Worm (Caenorhabditis elegans) whole organism, L4 larva: ENCODE data around the gene srg-68.
"Not testable (repeated sequence)": the region's sequence is repeated elsewhere in the genome, so short reads cannot be mapped to it uniquely, and the experiment has no call there.

Experiments used
- F10B5.3 ChIP-seq: sonication (generic microtip); optimal IDR thresholded peaks from 2 replicates; lab custom pipeline; 2016; ENCODE audit warnings: mild to moderate bottlenecking, missing genetic modification characterization, missing compliant biosample characterization
- Y105C5A.15 ChIP-seq: fragments of 200-800 bp; sonication (Bioruptor generic); IDR thresholded peaks from 2 replicates; pipeline ENCODE4 v1.3.6; 2022; ENCODE audit warnings: missing genetic modification characterization, missing compliant biosample characterization
- Y75B8A.6 ChIP-seq: fragments of 200-800 bp; sonication (Bioruptor generic); IDR thresholded peaks from 2 replicates; pipeline ENCODE4 v1.3.6; 2022; ENCODE audit warnings: missing genetic modification reagents, missing genetic modification characterization, missing compliant biosample characterization
- ZK546.5 ChIP-seq, 2 experiments: sonication (generic microtip); optimal IDR thresholded peaks; 2 replicates each; lab custom pipeline; 2017; ENCODE audit warnings: missing biosample characterization in 2 of 2, missing genetic modification characterization in 2 of 2
- aha-1 ChIP-seq: fragments of 150-350 bp; peaks from one replicate; lab custom pipeline; 2014; ENCODE audit warnings: missing biosample characterization, missing genetic modification characterization
- ceh-28 ChIP-seq: fragments of 150-350 bp; optimal IDR thresholded peaks from 2 replicates; lab custom pipeline; 2014; ENCODE audit warnings: missing biosample characterization, missing genetic modification reagents, missing genetic modification characterization
- ctbp-1 ChIP-seq: fragments of 200-800 bp; sonication (Bioruptor generic); IDR thresholded peaks from 2 replicates; pipeline ENCODE4 v1.3.6; 2022; ENCODE audit warnings: missing genetic modification reagents, missing genetic modification characterization, missing compliant biosample characterization
- daf-19 ChIP-seq: fragments of 200-800 bp; sonication (Bioruptor generic); conservative IDR thresholded peaks from 2 replicates; pipeline ENCODE4 v1.3.6; 2022; ENCODE audit warnings: missing genetic modification characterization, missing compliant biosample characterization
- dmd-6 ChIP-seq: fragments of 200-800 bp; sonication (Bioruptor generic); IDR thresholded peaks from 2 replicates; pipeline ENCODE4 v1.3.6; 2022; ENCODE audit warnings: missing genetic modification reagents, missing genetic modification characterization, missing compliant biosample characterization
- egl-27 ChIP-seq: sonication (generic microtip); optimal IDR thresholded peaks from 3 replicates; lab custom pipeline; 2017; ENCODE audit warnings: missing biosample characterization, missing genetic modification reagents, missing genetic modification characterization
- fkh-10 ChIP-seq: fragments of 150-350 bp; optimal IDR thresholded peaks from 2 replicates; lab custom pipeline; 2014; ENCODE audit warnings: missing biosample characterization, missing genetic modification reagents, missing genetic modification characterization
- hlh-11 ChIP-seq: fragments of 200-800 bp; sonication (Bioruptor generic); optimal IDR thresholded peaks from 2 replicates; lab custom pipeline; 2018; ENCODE audit warnings: mild to moderate bottlenecking, missing genetic modification characterization, missing compliant biosample characterization
- hlh-30 ChIP-seq: sonication (generic microtip); optimal IDR thresholded peaks from 2 replicates; lab custom pipeline; 2017; ENCODE audit warnings: antibody characterized with exemption, mild to moderate bottlenecking, missing genetic modification characterization, missing compliant biosample characterization; ENCODE audit not compliant: insufficient read depth
- jun-1 ChIP-seq: fragments of 150-350 bp; optimal IDR thresholded peaks from 2 replicates; lab custom pipeline; 2014; ENCODE audit warnings: missing biosample characterization, missing genetic modification reagents, missing genetic modification characterization
- lim-7 ChIP-seq: fragments of 200-800 bp; sonication (Bioruptor generic); IDR thresholded peaks from 2 replicates; pipeline ENCODE4 v1.3.6; 2022; ENCODE audit warnings: missing genetic modification characterization, missing compliant biosample characterization
- lin-1 ChIP-seq: fragments of 200-800 bp; sonication (Bioruptor generic); IDR thresholded peaks from 2 replicates; pipeline ENCODE4 v1.3.6; 2022; ENCODE audit warnings: missing genetic modification reagents, missing genetic modification characterization, missing compliant biosample characterization
- lin-13 ChIP-seq: fragments of 150-350 bp; optimal IDR thresholded peaks from 2 replicates; lab custom pipeline; 2014; ENCODE audit warnings: missing biosample characterization, missing genetic modification reagents, missing genetic modification characterization
- lin-29 ChIP-seq: fragments of 200-800 bp; sonication (Bioruptor generic); IDR thresholded peaks from 2 replicates; pipeline ENCODE4 v1.3.6; 2022; ENCODE audit warnings: missing genetic modification reagents, missing genetic modification characterization, missing compliant biosample characterization
- mep-1 ChIP-seq: fragments of 150-350 bp; sonication (generic microtip); optimal IDR thresholded peaks from 3 replicates; lab custom pipeline; 2014; ENCODE audit warnings: missing biosample characterization, missing genetic modification characterization
- nhr-102 ChIP-seq: sonication (generic microtip); optimal IDR thresholded peaks from 2 replicates; lab custom pipeline; 2016; ENCODE audit warnings: mild to moderate bottlenecking, missing genetic modification characterization, moderate library complexity, missing compliant biosample characterization
- nhr-42 ChIP-seq: fragments of 200-800 bp; sonication (Bioruptor generic); IDR thresholded peaks from 2 replicates; pipeline ENCODE4 v1.3.6; 2022; ENCODE audit warnings: missing genetic modification characterization, missing compliant biosample characterization
- nhr-6 ChIP-seq: fragments of 150-350 bp; optimal IDR thresholded peaks from 2 replicates; lab custom pipeline; 2014; ENCODE audit warnings: missing biosample characterization, missing genetic modification characterization
- sdz-12 ChIP-seq: fragments of 200-800 bp; sonication (Bioruptor generic); optimal IDR thresholded peaks from 2 replicates; lab custom pipeline; 2018; ENCODE audit warnings: mild to moderate bottlenecking, missing genetic modification characterization, missing compliant biosample characterization
- set-16 ChIP-seq: fragments of 200-800 bp; sonication (Bioruptor generic); IDR thresholded peaks from 2 replicates; pipeline ENCODE4 v1.3.6; 2022; ENCODE audit warnings: missing genetic modification reagents, missing genetic modification characterization, missing compliant biosample characterization
- snpc-4 ChIP-seq: fragments of 150-350 bp; optimal IDR thresholded peaks from 2 replicates; lab custom pipeline; 2014; ENCODE audit warnings: missing biosample characterization, missing genetic modification characterization
- unc-62 ChIP-seq, 3 experiments: fragments of 150-350 bp in 1 of 3; sonication (generic microtip); optimal IDR thresholded peaks in 2 of 3; peaks in 1 of 3; 1 replicate in 1 of 3; 2 replicates in 2 of 3; lab custom pipeline; 2014 to 2017; ENCODE audit warnings: missing biosample characterization in 3 of 3, missing genetic modification characterization in 3 of 3, missing genetic modification reagents in 3 of 3, missing genotype in 1 of 3
- zag-1 ChIP-seq: fragments of 150-350 bp; optimal IDR thresholded peaks from 2 replicates; lab custom pipeline; 2014; ENCODE audit warnings: missing biosample characterization, missing genetic modification characterization
- zip-2 ChIP-seq: fragments of 150-350 bp; optimal IDR thresholded peaks from 2 replicates; lab custom pipeline; 2014; ENCODE audit warnings: missing biosample characterization, missing genetic modification characterization

The srg-68 gene

DNA sequence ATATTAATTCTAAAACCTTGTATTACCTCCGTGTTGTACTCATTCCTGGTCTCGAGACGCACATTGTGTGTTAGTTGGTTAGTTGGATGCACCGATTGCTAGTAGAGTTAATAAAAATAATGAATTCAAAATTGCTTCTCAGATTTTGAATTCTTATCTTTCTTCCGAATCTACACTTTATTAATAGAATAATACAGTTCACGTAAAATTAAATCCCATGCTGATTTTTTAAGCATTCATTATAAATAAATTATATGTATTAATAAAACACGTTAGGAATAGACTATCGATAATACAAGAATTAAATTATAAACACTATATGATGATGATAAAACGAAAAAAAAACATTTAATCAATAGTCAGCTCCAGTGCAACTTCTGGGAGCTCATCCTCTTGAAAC is 3.3 kb upstream of the srg-68 start, which contains the start of gene ZC317.6:
ZC317.6 (minus strand) TSS at position 101 of the 400 bp plus-strand sequence.
- not testable (repeated sequence) for TF ChIP-seq nhr-102 (tag; lab: Kevin White, UChicago); zag-1 (tag; lab: Kevin White, UChicago); Y75B8A.6 (GFP tag; lab: Robert Waterston, UW)

ce11 chrV:5462894-5463293 is 2.3 kb downstream of the srg-68 start, which contains the start of gene srg-67:
srg-67 (minus strand) TSS chrV:5462994.
- TF ChIP-seq snpc-4 (tag; lab: Kevin White, UChicago) (no peak), lin-13 (GFP tag; lab: Kevin White, UChicago) (no peak)

DNA sequence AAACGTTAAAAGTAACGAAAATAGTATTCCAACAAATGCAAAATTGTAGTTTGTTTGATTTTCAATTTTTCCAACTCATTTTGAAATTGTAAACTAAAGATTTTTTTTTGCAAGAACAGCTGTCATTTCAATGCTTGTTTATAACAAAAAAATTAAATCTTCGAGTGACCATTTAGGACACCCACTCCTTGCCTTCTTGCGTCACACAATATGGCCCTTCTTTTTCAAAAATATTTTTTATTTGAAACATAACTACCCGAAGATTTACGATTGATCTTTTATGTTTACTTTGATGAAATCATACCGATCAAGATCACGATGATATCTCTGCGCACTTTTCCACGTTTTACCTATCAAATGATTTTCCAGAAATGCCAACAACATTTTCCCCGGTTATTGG is 5.4 kb downstream of the srg-68 start, which contains the start of gene ZC317.2:
ZC317.2 (plus strand) TSS at position 301 of the 400 bp plus-strand sequence.
- TF ChIP-seq hlh-30 (tag; lab: Kevin White, UChicago) (no peak), aha-1 (peak; percentile 53), lim-7 (no peak), ctbp-1 (GFP tag; lab: Robert Waterston, UW) (no peak), dmd-6 (no peak)
- TF ChIP-seq, all 104 proteins: peak for 1

ce11 chrV:5454955-5455354 is 10.3 kb downstream of the srg-68 start:
- TF ChIP-seq fkh-10 (GFP tag; lab: Kevin White, UChicago) = peak; percentile 74
- no peak for TF ChIP-seq lin-1 (GFP tag; lab: Robert Waterston, UW)

DNA sequence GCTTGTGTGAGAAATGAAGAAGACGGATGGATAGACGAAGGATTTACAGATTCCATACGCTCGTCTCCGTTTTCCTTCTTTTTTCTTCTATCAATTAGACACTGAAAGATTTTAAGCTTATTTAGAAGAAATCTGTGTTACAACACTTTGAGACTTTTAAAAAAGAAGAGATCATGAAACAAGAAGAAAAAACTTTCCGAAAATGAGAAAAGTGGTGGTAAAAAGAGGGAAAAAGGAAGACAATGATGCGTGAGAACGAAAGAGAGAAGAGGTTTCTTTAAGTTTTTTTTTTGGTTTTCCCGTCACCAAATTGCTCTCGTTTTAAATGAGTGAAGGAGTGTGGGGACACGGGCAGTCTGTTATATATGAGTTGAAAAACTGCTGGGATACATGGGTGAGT is 11.6 kb downstream of the srg-68 start, which contains the start of gene glc-3:
glc-3 (minus strand) TSS at position 101 of the 400 bp plus-strand sequence.
- TF ChIP-seq lin-29 (GFP tag; lab: Robert Waterston, UW) (no peak), set-16 (GFP tag; lab: Robert Waterston, UW) (no peak), daf-19 (GFP tag; lab: Robert Waterston, UW) (no peak), sdz-12 (GFP tag; lab: Kevin White, UChicago) (no peak), hlh-11 (tag; lab: Kevin White, UChicago) (no peak), zip-2 (tag; lab: Kevin White, UChicago) (no peak), ZK546.5 (tag; optimal IDR thresholded peaks at IDR 0.05; lab: Kevin White, UChicago) (no peak), dmd-6 (no peak), nhr-102 (tag; lab: Kevin White, UChicago) (no peak), egl-27 (tag; lab: Kevin White, UChicago) (no peak), ceh-28 (tag; lab: Kevin White, UChicago) (no peak), Y105C5A.15 (GFP tag; lab: Robert Waterston, UW) (no peak), mep-1 (no peak)

DNA sequence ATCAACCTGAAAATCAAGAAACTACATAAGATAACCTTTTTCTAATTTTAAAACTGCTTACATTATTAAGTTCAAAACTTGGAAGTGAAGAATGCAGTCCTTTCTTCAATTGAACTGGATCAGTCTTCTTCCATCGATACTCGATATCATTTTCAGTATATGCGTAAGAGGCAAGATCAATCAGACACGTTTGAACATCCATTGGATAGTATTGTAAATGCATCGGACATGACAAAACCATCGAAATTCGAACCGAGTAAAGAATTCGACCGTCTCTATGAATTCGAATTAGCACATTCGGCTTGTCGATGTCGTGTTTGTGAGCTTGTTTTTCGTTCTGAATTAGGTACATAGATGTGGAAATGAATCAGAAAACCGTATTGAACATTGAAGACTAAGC is 14.5 kb downstream of the srg-68 start:
- TF ChIP-seq jun-1 (no peak), nhr-42 (GFP tag; lab: Robert Waterston, UW) (no peak), unc-62 (GFP tag; optimal IDR thresholded peaks at IDR 0.05 in 1 of 2; lab: Kevin White, UChicago) (peak in 1 of 2 experiments; percentile 82), unc-62 (tag; optimal IDR thresholded peaks at IDR 0.05; lab: Kevin White, UChicago) (no peak), aha-1 (peak; percentile 73)
- TF ChIP-seq, all 104 proteins: peak for 2

DNA sequence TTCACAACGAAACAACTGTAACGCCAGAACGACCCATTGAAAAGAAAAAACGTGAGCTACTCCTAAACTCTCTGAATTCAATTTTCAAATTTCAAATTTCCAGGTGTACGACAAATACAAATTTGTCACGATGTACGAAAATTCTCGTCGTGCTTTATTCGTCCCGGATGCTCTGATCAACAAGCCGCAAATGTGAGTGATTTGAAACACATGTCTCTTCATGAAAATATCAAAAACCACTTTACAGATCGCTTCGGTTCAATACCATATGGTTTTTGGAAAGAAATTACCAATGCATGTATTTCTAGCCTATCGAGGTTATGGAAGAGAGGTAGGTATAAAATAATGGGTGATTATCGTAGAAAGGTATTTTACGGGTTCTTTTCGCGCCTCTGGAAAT is 18.2 kb downstream of the srg-68 start:
- TF ChIP-seq aha-1 = peak; percentile 45
- TF ChIP-seq nhr-6 (tag; lab: Kevin White, UChicago) = no peak
- TF ChIP-seq F10B5.3 (tag; lab: Kevin White, UChicago) = no peak
